Fruit fly (Drosophila melanogaster) whole organism, embryonic: ENCODE results near the gene Trs23.

Source experiments
- CG10274 ChIP-seq: fragments of 200-800 bp; sonication (Bioruptor generic); optimal IDR thresholded peaks from 3 replicates; lab custom pipeline; 2017; ENCODE audit warnings: missing biosample characterization, mild to moderate bottlenecking, missing genetic modification characterization
- CG10543 ChIP-seq: fragments of 200-800 bp; sonication (Bioruptor generic); optimal IDR thresholded peaks from 3 replicates; lab custom pipeline; 2017; ENCODE audit warnings: missing biosample characterization, mild to moderate bottlenecking, missing genetic modification characterization, moderate library complexity
- CG10959 ChIP-seq: fragments of 200-800 bp; sonication (Bioruptor generic); IDR thresholded peaks from 2 replicates; pipeline ENCODE4 v1.3.6; 2022; ENCODE audit warnings: missing biosample characterization, missing genetic modification characterization
- CG11247 ChIP-seq: fragments of 200-800 bp; sonication (Bioruptor generic); IDR thresholded peaks from 2 replicates; pipeline ENCODE4 v1.3.6; 2022; ENCODE audit warnings: missing biosample characterization, missing genetic modification characterization
- CG11723 ChIP-seq: fragments of 200-800 bp; sonication (Bioruptor generic); optimal IDR thresholded peaks from 2 replicates; lab custom pipeline; 2017; ENCODE audit warnings: missing biosample characterization, mild to moderate bottlenecking, missing genetic modification characterization
- CG1603 ChIP-seq: fragments of 200-800 bp; sonication (Bioruptor generic); optimal IDR thresholded peaks from 2 replicates; lab custom pipeline; 2019; ENCODE audit warnings: missing biosample characterization, mild to moderate bottlenecking, missing genetic modification characterization, moderate library complexity
- CG17385 ChIP-seq: fragments of 200-800 bp; sonication (Bioruptor generic); optimal IDR thresholded peaks from 3 replicates; lab custom pipeline; 2018; ENCODE audit warnings: missing biosample characterization, mild to moderate bottlenecking, missing genetic modification characterization
- CG17829 ChIP-seq: fragments of 200-800 bp; optimal IDR thresholded peaks from 2 replicates; lab custom pipeline; 2019; ENCODE audit warnings: missing biosample characterization, mild to moderate bottlenecking, missing genetic modification characterization, moderate library complexity
- CG3281 ChIP-seq: fragments of 200-800 bp; sonication (Bioruptor generic); optimal IDR thresholded peaks from 3 replicates; lab custom pipeline; 2017; ENCODE audit warnings: missing biosample characterization, mild to moderate bottlenecking, missing genetic modification characterization
- CG4404 ChIP-seq: fragments of 200-800 bp; sonication (Bioruptor generic); IDR thresholded peaks from 2 replicates; pipeline ENCODE4 v1.3.6; 2022; ENCODE audit warnings: missing biosample characterization, missing genetic modification characterization
- CG6689 ChIP-seq: fragments of 200-800 bp; sonication (Bioruptor generic); IDR thresholded peaks from 2 replicates; pipeline ENCODE4 v1.3.6; 2022; ENCODE audit warnings: missing biosample characterization, missing genetic modification characterization
- CG6791 ChIP-seq: fragments of 200-800 bp; sonication (Bioruptor generic); IDR thresholded peaks from 3 replicates; pipeline ENCODE4 v1.3.6; 2022; ENCODE audit warnings: missing biosample characterization, missing genetic modification characterization; ENCODE audit not compliant: partially characterized antibody
- CG6854 ChIP-seq: fragments of 200-800 bp; sonication (Bioruptor generic); optimal IDR thresholded peaks from 3 replicates; lab custom pipeline; 2017; ENCODE audit warnings: missing biosample characterization, mild to moderate bottlenecking, missing genetic modification characterization
- CG7928 ChIP-seq: fragments of 200-800 bp; sonication (Bioruptor generic); optimal IDR thresholded peaks from 2 replicates; lab custom pipeline; 2017; ENCODE audit warnings: missing biosample characterization, mild to moderate bottlenecking, missing genetic modification characterization
- CG8290 ChIP-seq, 3 experiments: fragments of 200-800 bp; sonication (Bioruptor generic); optimal IDR thresholded peaks; 2 replicates each; lab custom pipeline; 2016 to 2019; ENCODE audit warnings: missing biosample characterization in 3 of 3, missing genetic modification characterization in 3 of 3, mild to moderate bottlenecking in 2 of 3, moderate library complexity in 1 of 3
- CG9215 ChIP-seq: fragments of 200-800 bp; sonication (Bioruptor generic); IDR thresholded peaks from 2 replicates; pipeline ENCODE4 v1.3.6; 2022; ENCODE audit warnings: missing biosample characterization, missing genetic modification characterization
- CG9609 ChIP-seq: fragments of 200-800 bp; sonication (Bioruptor generic); optimal IDR thresholded peaks from 3 replicates; lab custom pipeline; 2016; ENCODE audit warnings: missing biosample characterization, missing genetic modification characterization
- Eip74EF ChIP-seq, 2 experiments: fragments of 200-800 bp in 1 of 2; fragments of >200 bp in 1 of 2; sonication (Bioruptor generic) in 1 of 2; optimal IDR thresholded peaks; 2 replicates each; lab custom pipeline; 2017 to 2019; ENCODE audit warnings: missing biosample characterization in 2 of 2, missing genetic modification characterization in 2 of 2, mild to moderate bottlenecking in 1 of 2, moderate library complexity in 1 of 2
- Fer2 ChIP-seq: fragments of 200-800 bp; sonication (Bioruptor generic); optimal IDR thresholded peaks from 2 replicates; lab custom pipeline; 2018; ENCODE audit warnings: missing biosample characterization, mild to moderate bottlenecking, missing genetic modification characterization, moderate library complexity
- Hand ChIP-seq: fragments of 200-800 bp; sonication (Bioruptor generic); optimal IDR thresholded peaks from 2 replicates; lab custom pipeline; 2017; ENCODE audit warnings: mild to moderate bottlenecking, missing biosample characterization, missing genetic modification reagents, missing genetic modification characterization
- Hmx ChIP-seq: fragments of 200-800 bp; sonication (Bioruptor generic); optimal IDR thresholded peaks from 2 replicates; lab custom pipeline; 2016; ENCODE audit warnings: missing biosample characterization, missing genetic modification characterization
- Ptx1 ChIP-seq: fragments of 200-800 bp; sonication (Bioruptor generic); IDR thresholded peaks from 2 replicates; pipeline ENCODE4 v1.3.6; 2022; ENCODE audit warnings: missing biosample characterization, missing genetic modification characterization
- Vsx1 ChIP-seq: fragments of 200-800 bp; sonication (Bioruptor generic); optimal IDR thresholded peaks from 2 replicates; lab custom pipeline; 2017; ENCODE audit warnings: missing biosample characterization, mild to moderate bottlenecking, missing genetic modification characterization, missing genetic modification reagents
- Xrp1 ChIP-seq: fragments of 200-800 bp; sonication (Bioruptor generic); IDR thresholded peaks from 2 replicates; pipeline ENCODE4 v1.3.6; 2022; ENCODE audit warnings: missing biosample characterization, missing genetic modification characterization
- ato ChIP-seq: fragments of 200-800 bp; sonication (Bioruptor generic); IDR thresholded peaks from 2 replicates; pipeline ENCODE4 v1.3.6; 2022; ENCODE audit warnings: missing biosample characterization, missing genetic modification characterization; ENCODE audit not compliant: partially characterized antibody
- caup ChIP-seq: fragments of 200-800 bp; sonication (Bioruptor generic); optimal IDR thresholded peaks from 3 replicates; lab custom pipeline; 2017; ENCODE audit warnings: missing biosample characterization, mild to moderate bottlenecking, missing genetic modification characterization, moderate library complexity; ENCODE audit not compliant: severe bottlenecking
- corto ChIP-seq: fragments of 200-800 bp; sonication (Bioruptor generic); optimal IDR thresholded peaks from 2 replicates; lab custom pipeline; 2016; ENCODE audit warnings: missing biosample characterization, mild to moderate bottlenecking, missing genetic modification characterization, moderate library complexity
- eyg ChIP-seq: fragments of 200-800 bp; sonication (Bioruptor generic); optimal IDR thresholded peaks from 3 replicates; lab custom pipeline; 2016; ENCODE audit warnings: missing biosample characterization, missing genetic modification characterization
- grn ChIP-seq: fragments of 200-800 bp; sonication (Bioruptor generic); optimal IDR thresholded peaks from 3 replicates; lab custom pipeline; 2017; ENCODE audit warnings: missing biosample characterization, missing genetic modification characterization
- gsb ChIP-seq: fragments of 200-800 bp; sonication (Bioruptor generic); IDR thresholded peaks from 2 replicates; pipeline ENCODE4 v1.3.6; 2022; ENCODE audit warnings: missing biosample characterization, missing genetic modification characterization
- ham ChIP-seq: fragments of 200-800 bp; sonication (Bioruptor generic); IDR thresholded peaks from 2 replicates; pipeline ENCODE4 v1.3.6; 2022; ENCODE audit warnings: missing biosample characterization, missing genetic modification characterization
- jigr1 ChIP-seq: fragments of 200-800 bp; sonication (Bioruptor generic); IDR thresholded peaks from 3 replicates; pipeline ENCODE4 v1.3.6; 2022; ENCODE audit warnings: missing biosample characterization, missing genetic modification characterization
- kni ChIP-seq: fragments of 200-800 bp; sonication (Bioruptor generic); optimal IDR thresholded peaks from 3 replicates; lab custom pipeline; 2017; ENCODE audit warnings: mild to moderate bottlenecking, missing biosample characterization, missing genetic modification reagents, missing genetic modification characterization
- lov ChIP-seq, 2 experiments: fragments of 200-800 bp in 1 of 2; fragments of >200 bp in 1 of 2; sonication (Bioruptor generic) in 1 of 2; IDR thresholded peaks in 1 of 2; optimal IDR thresholded peaks in 1 of 2; 2 replicates in 1 of 2; 3 replicates in 1 of 2; pipeline versions ENCODE4 v1.3.6 to Lab custom; 2017 to 2022; ENCODE audit warnings: missing biosample characterization in 1 of 2, missing genetic modification characterization in 1 of 2
- odd ChIP-seq: fragments of 200-800 bp; sonication (Bioruptor generic); optimal IDR thresholded peaks from 2 replicates; lab custom pipeline; 2017; ENCODE audit warnings: missing biosample characterization, mild to moderate bottlenecking, missing genetic modification characterization
- pan ChIP-seq, 4 experiments: fragments of >200 bp in 3 of 4; fragments of 200-800 bp in 1 of 4; sonication (Bioruptor generic) in 1 of 4; optimal IDR thresholded peaks in 3 of 4; IDR thresholded peaks in 1 of 4; 2 replicates each; pipeline versions ENCODE4 v1.3.6 to Lab custom; 2017 to 2022; ENCODE audit warnings: missing biosample characterization in 2 of 4, missing genetic modification characterization in 2 of 4, mixed read lengths in 1 of 4
- pita ChIP-seq: fragments of 200-800 bp; sonication (Bioruptor generic); optimal IDR thresholded peaks from 2 replicates; lab custom pipeline; 2017; ENCODE audit warnings: missing biosample characterization, mild to moderate bottlenecking, missing genetic modification characterization
- sc ChIP-seq, 3 experiments: fragments of >200 bp in 2 of 3; fragments of 200-800 bp in 1 of 3; sonication (Bioruptor generic) in 1 of 3; optimal IDR thresholded peaks; 2 replicates in 2 of 3; 3 replicates in 1 of 3; lab custom pipeline; 2017; ENCODE audit warnings: mild to moderate bottlenecking in 1 of 3, missing biosample characterization in 1 of 3, missing genetic modification characterization in 1 of 3, missing genetic modification reagents in 1 of 3
- sens-2 ChIP-seq: fragments of 200-800 bp; sonication (Bioruptor generic); IDR thresholded peaks from 2 replicates; pipeline ENCODE4 v1.3.6; 2022; ENCODE audit warnings: missing biosample characterization, missing genetic modification characterization
- sqz ChIP-seq: fragments of 200-800 bp; sonication (Bioruptor generic); optimal IDR thresholded peaks from 3 replicates; lab custom pipeline; 2018; ENCODE audit warnings: missing biosample characterization, mild to moderate bottlenecking, missing genetic modification characterization
- tna ChIP-seq: fragments of 200-800 bp; sonication (Bioruptor generic); IDR thresholded peaks from 2 replicates; pipeline ENCODE4 v1.3.6; 2022; ENCODE audit warnings: missing biosample characterization, missing genetic modification characterization; ENCODE audit not compliant: partially characterized antibody
- tup ChIP-seq: fragments of 200-800 bp; sonication (Bioruptor generic); optimal IDR thresholded peaks from 2 replicates; lab custom pipeline; 2016; ENCODE audit warnings: missing biosample characterization, mild to moderate bottlenecking, missing genetic modification characterization, moderate library complexity
- twi ChIP-seq: fragments of 200-800 bp; optimal IDR thresholded peaks from 2 replicates; lab custom pipeline; 2019; ENCODE audit warnings: missing biosample characterization, mild to moderate bottlenecking, missing genetic modification characterization, moderate library complexity
- unc-4 ChIP-seq: fragments of 200-800 bp; sonication (Bioruptor generic); IDR thresholded peaks from 2 replicates; pipeline ENCODE4 v1.3.6; 2022; ENCODE audit warnings: missing biosample characterization, missing genetic modification characterization; ENCODE audit not compliant: partially characterized antibody
- wdn ChIP-seq: fragments of 200-800 bp; sonication (Bioruptor generic); IDR thresholded peaks from 2 replicates; pipeline ENCODE4 v1.3.6; 2022; ENCODE audit warnings: missing biosample characterization, missing genetic modification characterization
- zfh1 ChIP-seq: fragments of 200-800 bp; sonication (Bioruptor generic); IDR thresholded peaks from 3 replicates; pipeline ENCODE4 v1.3.6; 2022; ENCODE audit warnings: missing biosample characterization, missing genetic modification characterization

Gene Trs23

dm6 chr2L:8721028-8721427, 35.0 kb downstream of the Trs23 start (continued):
- TF ChIP-seq CG4404 (GFP tag; lab: Robert Waterston, UW) (no peak), Hmx (GFP tag; lab: Kevin White, UChicago) (no peak), CG6791 (no peak), sqz (GFP tag; lab: Kevin White, UChicago) (no peak), Xrp1 (GFP tag; lab: Robert Waterston, UW) (no peak), twi (tag; lab: Kevin White, UChicago) (no peak), ato (GFP tag; lab: Robert Waterston, UW) (no peak), odd (GFP tag; lab: Kevin White, UChicago) (no peak), jigr1 (GFP tag; lab: Robert Waterston, UW) (no peak), CG8290 (GFP tag; optimal IDR thresholded peaks at IDR 0.05; lab: Kevin White, UChicago) (no peak), CG8290 (tag; optimal IDR thresholded peaks at IDR 0.05; lab: Kevin White, UChicago) (no peak), Fer2 (tag; lab: Kevin White, UChicago) (no peak), grn (no peak), CG3281 (GFP tag; lab: Kevin White, UChicago) (no peak), CG9215 (GFP tag; lab: Robert Waterston, UW) (no peak)

- TF ChIP-seq jigr1 (GFP tag; lab: Robert Waterston, UW) (no peak), CG11247 (GFP tag; lab: Robert Waterston, UW) (no peak), CG7928 (GFP tag; lab: Kevin White, UChicago) (no peak), gsb (GFP tag; lab: Robert Waterston, UW) (no peak), CG17385 (no peak), CG9609 (GFP tag; lab: Kevin White, UChicago) (no peak), CG10543 (GFP tag; lab: Kevin White, UChicago) (no peak), Ptx1 (GFP tag; lab: Robert Waterston, UW) (peak; percentile 68; the same call in 1 of the 2 replicates), Fer2 (tag; lab: Kevin White, UChicago) (no peak), Eip74EF (GFP tag; optimal IDR thresholded peaks at IDR 0.05; lab: Kevin White, UChicago) (no peak), unc-4 (GFP tag; lab: Robert Waterston, UW) (no peak), kni (no peak), eyg (no peak), corto (no peak), CG1603 (tag; lab: Kevin White, UChicago) (peak; percentile 33), Vsx1 (GFP tag; lab: Kevin White, UChicago) (no peak), Hand (GFP tag; lab: Kevin White, UChicago) (no peak), lov (optimal IDR thresholded peaks at IDR 0.05; lab: Kevin White, UChicago) (no peak), lov (GFP tag; IDR thresholded peaks at IDR 0.05; lab: Robert Waterston, UW) (peak; percentile 18; the same call in 1 of the 3 replicates), CG11723 (GFP tag; lab: Kevin White, UChicago) (no peak), CG6854 (GFP tag; lab: Kevin White, UChicago) (no peak), pita (GFP tag; lab: Kevin White, UChicago) (no peak), sc (optimal IDR thresholded peaks at IDR 0.05; lab: Kevin White, UChicago) (no peak), sc (GFP tag; optimal IDR thresholded peaks at IDR 0.05; lab: Kevin White, UChicago) (no peak), pan (optimal IDR thresholded peaks at IDR 0.05; lab: Kevin White, UChicago) (no peak), pan (GFP tag; optimal IDR thresholded peaks at IDR 0.05 in 1 of 2, IDR thresholded peaks at IDR 0.05 in 1 of 2) (peak in 1 of 2 experiments; percentile 66), CG6689 (GFP tag; lab: Robert Waterston, UW) (0 out of 2 replicates have a peak, but pooled peaks have one; percentile 16), CG10274 (GFP tag; lab: Kevin White, UChicago) (no peak), caup (GFP tag; lab: Kevin White, UChicago) (peak; percentile 4), tna (GFP tag; lab: Robert Waterston, UW) (no peak), ham (no peak), zfh1 (GFP tag; lab: Robert Waterston, UW) (peak; percentile 50; the same call in 1 of the 3 replicates), CG17829 (tag; lab: Kevin White, UChicago) (no peak), sens-2 (GFP tag; lab: Robert Waterston, UW) (no peak), grn (peak; percentile 36), wdn (no peak), tup (GFP tag; lab: Kevin White, UChicago) (no peak), CG10959 (no peak)
Observed at dm6 chr2L:8732702-8733101, 46.7 kb downstream of the Trs23 start.
